Fruit fly (Drosophila melanogaster) whole organism, pupa: ENCODE results near the gene CG2818.

Source experiments
- CG13204 ChIP-seq: fragments of 200-800 bp; sonication (Bioruptor generic); optimal IDR thresholded peaks from 2 replicates; lab custom pipeline; 2018; ENCODE audit warnings: missing biosample characterization, mild to moderate bottlenecking, missing genetic modification characterization, moderate library complexity
- CG14655 ChIP-seq: fragments of 200-800 bp; sonication (Bioruptor generic); optimal IDR thresholded peaks from 3 replicates; lab custom pipeline; 2017; ENCODE audit warnings: mild to moderate bottlenecking, missing biosample characterization, missing genetic modification reagents, missing genetic modification characterization
- CG32121 ChIP-seq: fragments of 200-800 bp; sonication (Bioruptor generic); IDR thresholded peaks from 2 replicates; pipeline ENCODE4 v1.3.6; 2022; ENCODE audit warnings: missing biosample characterization, missing genetic modification characterization
- CG34367 ChIP-seq: fragments of 200-800 bp; sonication (Bioruptor generic); optimal IDR thresholded peaks from 2 replicates; lab custom pipeline; 2018; ENCODE audit warnings: missing biosample characterization, mild to moderate bottlenecking, missing genetic modification characterization
- CG4496 ChIP-seq: fragments of 200-800 bp; sonication (Bioruptor generic); IDR thresholded peaks from 3 replicates; pipeline ENCODE4 v1.3.6; 2022; ENCODE audit warnings: missing biosample characterization, missing genetic modification characterization
- CG8301 ChIP-seq: fragments of 200-800 bp; sonication (Bioruptor generic); optimal IDR thresholded peaks from 2 replicates; lab custom pipeline; 2018; ENCODE audit warnings: missing biosample characterization, mild to moderate bottlenecking, missing genetic modification characterization
- CG9948 ChIP-seq: fragments of 200-800 bp; sonication (Bioruptor generic); optimal IDR thresholded peaks from 2 replicates; lab custom pipeline; 2018; ENCODE audit warnings: missing biosample characterization, mild to moderate bottlenecking, missing genetic modification characterization, moderate library complexity
- EcR ChIP-seq: fragments of 200-800 bp; sonication (Bioruptor generic); optimal IDR thresholded peaks from 3 replicates; lab custom pipeline; 2019; ENCODE audit warnings: missing biosample characterization, missing genetic modification characterization, mild to moderate bottlenecking, moderate library complexity, missing genetic modification reagents
- Pif1A ChIP-seq: fragments of 200-800 bp; sonication (Bioruptor generic); optimal IDR thresholded peaks from 3 replicates; lab custom pipeline; 2016; ENCODE audit warnings: missing biosample characterization, missing genetic modification characterization
- Snoo ChIP-seq: fragments of 200-800 bp; sonication (Bioruptor generic); optimal IDR thresholded peaks from 3 replicates; lab custom pipeline; 2017; ENCODE audit warnings: missing biosample characterization, mild to moderate bottlenecking, missing genetic modification characterization, inconsistent platforms
- rn ChIP-seq: fragments of 200-800 bp; sonication (Bioruptor generic); IDR thresholded peaks from 2 replicates; pipeline ENCODE4 v1.3.6; 2022; ENCODE audit warnings: missing biosample characterization, missing genetic modification characterization

dm6 chr2L:3756831-3757351 lies 43.7 kb downstream of the CG2818 start, which contains the start of gene CG43707:
- TF ChIP-seq rn (no peak), CG14655 (GFP tag; lab: Kevin White, UChicago) (no peak), CG4496 (GFP tag; lab: Robert Waterston, UW) (no peak), Pif1A (GFP tag; lab: Kevin White, UChicago) (no peak), CG32121 (GFP tag; lab: Robert Waterston, UW) (no peak), CG34367 (no peak), CG9948 (no peak), CG13204 (GFP tag; lab: Kevin White, UChicago) (no peak), EcR (GFP tag; lab: Kevin White, UChicago) (no peak), Snoo (tag; lab: Kevin White, UChicago) (no peak), CG8301 (tag; lab: Kevin White, UChicago) (no peak)
